Worm (Caenorhabditis elegans) whole organism, L1 larva: ENCODE data around the gene clec-29.
A peak's percentile ranks its signal among the peaks of the same experiment; 100 is the strongest.

Experiments
- C16A3.4 ChIP-seq: fragments of 150-350 bp; optimal IDR thresholded peaks from 2 replicates; lab custom pipeline; 2014; ENCODE audit warnings: missing biosample characterization, missing genetic modification characterization
- Y116A8C.19 ChIP-seq: sonication (generic microtip); optimal IDR thresholded peaks from 2 replicates; lab custom pipeline; 2016; ENCODE audit warnings: missing compliant biosample characterization, missing genetic modification characterization, borderline replicate concordance
- aly-2 ChIP-seq: fragments of 150-350 bp; optimal IDR thresholded peaks from 2 replicates; lab custom pipeline; 2014; ENCODE audit warnings: missing biosample characterization, missing genetic modification characterization
- ceh-82 ChIP-seq, 3 experiments: fragments of 150-350 bp in 1 of 3; sonication (generic microtip) in 2 of 3; optimal IDR thresholded peaks; 2 replicates each; lab custom pipeline; 2014 to 2017; ENCODE audit warnings: missing biosample characterization in 3 of 3, missing genetic modification characterization in 3 of 3
- ces-1 ChIP-seq: fragments of 150-350 bp; optimal IDR thresholded peaks from 2 replicates; lab custom pipeline; 2014; ENCODE audit warnings: missing biosample characterization, missing genetic modification reagents, missing genetic modification characterization
- dpl-1 ChIP-seq, 3 experiments: fragments of 150-350 bp in 2 of 3; sonication (generic microtip) in 1 of 3; optimal IDR thresholded peaks; 2 replicates each; lab custom pipeline; 2014 to 2017; ENCODE audit warnings: missing biosample characterization in 3 of 3, missing genetic modification characterization in 3 of 3, missing genetic modification reagents in 3 of 3
- efl-1 ChIP-seq, 4 experiments: fragments of 150-350 bp; optimal IDR thresholded peaks in 3 of 4; peaks in 1 of 4; 1 replicate in 1 of 4; 2 replicates in 3 of 4; lab custom pipeline; 2014; ENCODE audit warnings: missing biosample characterization in 2 of 4, missing genetic modification characterization in 2 of 4, missing genetic modification reagents in 2 of 4
- egl-13 ChIP-seq: sonication (generic microtip); optimal IDR thresholded peaks from 2 replicates; lab custom pipeline; 2016; ENCODE audit warnings: missing genotype, missing genetic modification reagents, missing genetic modification characterization, missing compliant biosample characterization
- elt-2 ChIP-seq: sonication (generic microtip); optimal IDR thresholded peaks from 2 replicates; lab custom pipeline; 2016; ENCODE audit warnings: missing genetic modification characterization, mild to moderate bottlenecking, inconsistent platforms, missing compliant biosample characterization, missing genetic modification reagents
- elt-3 ChIP-seq, 6 experiments: fragments of 150-350 bp in 1 of 6; sonication (generic microtip); optimal IDR thresholded peaks; 2 replicates each; lab custom pipeline; 2017 to 2018; ENCODE audit warnings: missing biosample characterization in 6 of 6, missing genetic modification characterization in 6 of 6, inconsistent platforms in 1 of 6
- hlh-17 ChIP-seq: fragments of 200-800 bp; sonication (Bioruptor generic); optimal IDR thresholded peaks from 2 replicates; lab custom pipeline; 2018; ENCODE audit warnings: missing genetic modification characterization, mild to moderate bottlenecking, missing compliant biosample characterization, moderate library complexity, borderline replicate concordance
- hpl-2 ChIP-seq: fragments of 150-350 bp; optimal IDR thresholded peaks from 2 replicates; lab custom pipeline; 2014; ENCODE audit warnings: missing biosample characterization, missing genetic modification reagents, missing genetic modification characterization
- isw-1 ChIP-seq: fragments of 200-800 bp; sonication (Bioruptor generic); IDR thresholded peaks from 2 replicates; pipeline ENCODE4 v1.3.6; 2022; ENCODE audit warnings: missing genetic modification characterization, missing compliant biosample characterization
- lin-35 ChIP-seq, 2 experiments: fragments of 150-350 bp; optimal IDR thresholded peaks; 2 replicates each; lab custom pipeline; 2014; ENCODE audit warnings: missing biosample characterization in 2 of 2, missing genetic modification characterization in 2 of 2, missing genetic modification reagents in 2 of 2
- lir-3 ChIP-seq: sonication (generic microtip); optimal IDR thresholded peaks from 2 replicates; lab custom pipeline; 2016; ENCODE audit warnings: mild to moderate bottlenecking, missing genetic modification characterization, moderate library complexity, missing compliant biosample characterization; ENCODE audit not compliant: poor library complexity
- mab-9 ChIP-seq: fragments of 200-800 bp; sonication (Bioruptor generic); IDR thresholded peaks from 2 replicates; pipeline ENCODE4 v1.3.6; 2022; ENCODE audit warnings: missing genetic modification reagents, missing genetic modification characterization, missing compliant biosample characterization
- mef-2 ChIP-seq: fragments of 150-350 bp; optimal IDR thresholded peaks from 2 replicates; lab custom pipeline; 2014; ENCODE audit warnings: missing biosample characterization, missing genetic modification characterization
- nhr-12 ChIP-seq: sonication (generic microtip); optimal IDR thresholded peaks from 2 replicates; lab custom pipeline; 2017; ENCODE audit warnings: missing biosample characterization, missing genetic modification characterization
- nhr-237 ChIP-seq: fragments of 150-350 bp; optimal IDR thresholded peaks from 2 replicates; lab custom pipeline; 2014; ENCODE audit warnings: missing biosample characterization, missing genetic modification characterization
- nhr-28 ChIP-seq: fragments of 150-350 bp; optimal IDR thresholded peaks from 2 replicates; lab custom pipeline; 2014; ENCODE audit warnings: missing biosample characterization, missing genetic modification characterization
- nhr-71 ChIP-seq: sonication (generic microtip); optimal IDR thresholded peaks from 2 replicates; lab custom pipeline; 2016; ENCODE audit warnings: mild to moderate bottlenecking, missing genetic modification characterization, moderate library complexity, missing compliant biosample characterization
- pag-3 ChIP-seq: sonication (generic microtip); optimal IDR thresholded peaks from 2 replicates; lab custom pipeline; 2017; ENCODE audit warnings: missing genetic modification characterization, mild to moderate bottlenecking, missing compliant biosample characterization, antibody characterized with exemption, borderline replicate concordance; ENCODE audit not compliant: insufficient read depth
- pax-3 ChIP-seq: fragments of 200-800 bp; sonication (Bioruptor generic); optimal IDR thresholded peaks from 2 replicates; lab custom pipeline; 2018; ENCODE audit warnings: mild to moderate bottlenecking, missing genetic modification characterization, moderate library complexity, missing compliant biosample characterization
- pqm-1 ChIP-seq: sonication (generic microtip); optimal IDR thresholded peaks from 3 replicates; lab custom pipeline; 2017; ENCODE audit warnings: missing biosample characterization, missing genetic modification characterization
- skn-1 ChIP-seq: fragments of 150-350 bp; optimal IDR thresholded peaks from 2 replicates; lab custom pipeline; 2014; ENCODE audit warnings: missing biosample characterization, missing genetic modification characterization
- snpc-4 ChIP-seq: fragments of 150-350 bp; optimal IDR thresholded peaks from 2 replicates; lab custom pipeline; 2014; ENCODE audit warnings: missing biosample characterization, missing genetic modification characterization
- sox-4 ChIP-seq: sonication (generic microtip); optimal IDR thresholded peaks from 2 replicates; lab custom pipeline; 2016; ENCODE audit warnings: missing genetic modification characterization, missing compliant biosample characterization
- sptf-1 ChIP-seq: fragments of 150-350 bp; optimal IDR thresholded peaks from 2 replicates; lab custom pipeline; 2014; ENCODE audit warnings: missing biosample characterization, missing genetic modification characterization
- unc-30 ChIP-seq: sonication (generic microtip); optimal IDR thresholded peaks from 2 replicates; lab custom pipeline; 2017; ENCODE audit warnings: missing biosample characterization, missing genetic modification characterization
- unc-62 ChIP-seq: fragments of 150-350 bp; optimal IDR thresholded peaks from 2 replicates; lab custom pipeline; 2014; ENCODE audit warnings: missing biosample characterization, missing genetic modification reagents, missing genetic modification characterization
- zag-1 ChIP-seq: fragments of 150-350 bp; optimal IDR thresholded peaks from 2 replicates; lab custom pipeline; 2014; ENCODE audit warnings: missing biosample characterization, missing genetic modification characterization

Gene clec-29

DNA sequence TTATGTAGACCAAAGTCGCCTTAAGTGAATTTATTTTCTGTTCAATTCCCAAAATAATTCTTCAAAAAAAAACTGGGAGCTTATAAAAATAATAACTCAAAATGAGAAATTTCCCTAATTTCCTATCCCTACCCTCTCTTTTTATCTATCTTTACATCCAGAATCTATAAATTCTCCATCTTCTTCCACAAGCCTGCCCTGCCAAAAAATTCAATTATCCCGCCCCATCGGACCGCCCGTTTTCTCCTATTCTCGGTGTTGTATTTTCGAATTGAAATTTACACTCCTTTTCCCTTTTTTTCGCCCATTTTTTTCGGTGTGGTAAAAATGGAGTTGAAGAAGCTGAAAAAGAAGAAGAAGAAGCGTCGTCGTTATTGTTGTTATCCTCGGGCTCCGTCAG is 10.5 kb upstream of the clec-29 start:
- no peak for TF ChIP-seq pax-3 (tag; lab: Kevin White, UChicago)

DNA sequence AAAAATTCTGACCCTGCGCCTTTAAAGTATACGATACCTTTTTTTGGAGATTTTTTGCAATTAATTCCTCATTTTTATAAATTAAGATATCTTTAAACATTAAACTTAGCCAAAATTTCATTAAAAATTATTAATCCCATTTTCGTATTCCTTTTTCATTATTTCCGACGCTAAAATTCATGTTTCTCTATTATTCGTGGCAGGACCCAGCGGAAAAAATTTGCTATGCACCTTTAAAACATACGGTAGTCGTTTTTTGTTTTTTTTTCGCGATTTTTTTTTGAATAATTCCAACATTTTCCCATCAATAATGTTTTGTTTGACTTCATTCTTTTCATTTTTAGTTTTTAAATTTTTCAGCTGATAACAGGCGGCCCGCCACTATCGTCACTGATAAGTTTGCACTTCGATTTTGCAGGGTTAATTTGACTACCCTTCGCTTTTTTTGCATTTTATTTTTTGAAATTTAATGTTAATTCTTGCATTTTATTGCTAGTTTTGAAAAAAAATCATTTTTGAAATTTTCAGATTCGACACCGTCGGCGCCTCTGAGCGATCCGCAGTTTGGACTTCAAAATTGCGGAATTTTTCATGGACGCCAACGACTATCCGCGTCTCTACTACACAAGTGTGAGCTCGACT is 8.2 kb upstream of the clec-29 start, which contains the start of gene dkf-2:
dkf-2 (plus strand) TSS at position 592 of the 642 bp plus-strand sequence.
- peak; percentile 18 for TF ChIP-seq elt-2 (tag; lab: Kevin White, UChicago)
- TF ChIP-seq unc-62 (GFP tag; lab: Kevin White, UChicago) = no peak
- TF ChIP-seq ces-1 (GFP tag; lab: Kevin White, UChicago) = no peak
- TF ChIP-seq Y116A8C.19 (tag; lab: Kevin White, UChicago) = no peak
- TF ChIP-seq skn-1 (tag; lab: Kevin White, UChicago) = no peak

DNA sequence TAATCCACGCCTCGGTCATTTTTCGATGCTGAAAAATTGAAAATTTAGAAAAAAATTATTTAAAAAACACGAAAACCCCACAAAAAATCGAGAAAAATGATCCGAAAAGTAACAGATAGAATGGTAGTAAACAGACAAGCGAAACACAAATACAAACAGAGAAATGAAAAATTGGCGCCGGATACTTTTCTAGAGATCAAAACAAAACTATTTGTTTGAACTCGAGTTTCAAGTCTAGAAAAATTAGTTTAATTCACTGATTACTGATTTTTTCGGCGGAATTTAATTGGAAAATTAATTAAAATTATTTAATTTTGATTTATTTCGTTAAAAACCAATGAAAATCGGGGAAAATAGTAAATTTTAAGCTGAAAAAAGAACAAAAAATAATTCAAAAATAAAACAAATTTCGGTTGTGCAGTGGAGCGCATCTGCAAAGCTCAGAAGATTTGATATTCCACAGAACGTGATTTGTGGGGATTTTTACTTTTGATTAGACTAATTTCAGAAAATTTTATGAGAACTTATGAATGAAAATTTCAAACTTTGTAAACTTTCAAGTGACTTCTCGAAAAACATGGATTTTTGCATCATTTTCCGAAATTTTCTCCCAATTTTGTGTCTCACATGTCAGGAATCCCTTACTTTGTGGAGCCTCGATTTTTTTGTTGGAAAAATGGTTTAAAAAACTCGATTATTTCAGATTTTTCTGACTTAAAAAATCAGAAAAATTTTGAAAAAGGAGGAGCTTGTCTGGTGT is 7.4 kb upstream of the clec-29 start, which contains the start of gene gyg-2:
gyg-2 (minus strand) TSS at position 28 of the 760 bp plus-strand sequence.
- peak in 1 of 2 experiments; percentile 68 for TF ChIP-seq efl-1 (optimal IDR thresholded peaks at IDR 0.05; lab: Kevin White, UChicago)
- TF ChIP-seq efl-1 (GFP tag; optimal IDR thresholded peaks at IDR 0.05 in 1 of 2; lab: Kevin White, UChicago) = no peak
- peak; percentile 61 for TF ChIP-seq hpl-2
- no peak for TF ChIP-seq ceh-82 (tag; optimal IDR thresholded peaks at IDR 0.05; lab: Kevin White, UChicago)

DNA sequence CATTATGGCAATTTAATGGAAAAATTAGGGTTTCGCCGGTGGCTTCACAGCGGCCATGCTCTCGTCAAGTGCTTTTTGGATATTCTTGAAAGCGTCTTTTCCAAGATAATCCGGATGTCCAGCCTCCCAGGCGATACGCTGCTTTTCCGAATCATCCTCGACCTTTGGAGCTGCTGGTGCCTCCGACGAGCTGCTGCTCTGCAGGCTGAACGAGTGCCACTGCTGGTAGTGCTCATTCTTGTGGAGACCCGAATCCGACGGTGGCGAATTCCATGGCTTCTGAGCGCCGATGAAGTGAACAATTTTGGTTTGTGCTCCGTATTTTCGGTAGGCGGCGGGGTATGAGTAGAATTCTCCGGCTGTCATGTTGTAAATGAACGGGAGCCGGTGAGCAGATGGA is 6.2 kb upstream of the clec-29 start:
- TF ChIP-seq unc-30 (tag; lab: Kevin White, UChicago) (no peak), hlh-17 (GFP tag; lab: Kevin White, UChicago) (no peak), C16A3.4 (tag; lab: Kevin White, UChicago) (no peak), sox-4 (no peak), pax-3 (tag; lab: Kevin White, UChicago) (no peak), pqm-1 (tag; lab: Kevin White, UChicago) (no peak)

DNA sequence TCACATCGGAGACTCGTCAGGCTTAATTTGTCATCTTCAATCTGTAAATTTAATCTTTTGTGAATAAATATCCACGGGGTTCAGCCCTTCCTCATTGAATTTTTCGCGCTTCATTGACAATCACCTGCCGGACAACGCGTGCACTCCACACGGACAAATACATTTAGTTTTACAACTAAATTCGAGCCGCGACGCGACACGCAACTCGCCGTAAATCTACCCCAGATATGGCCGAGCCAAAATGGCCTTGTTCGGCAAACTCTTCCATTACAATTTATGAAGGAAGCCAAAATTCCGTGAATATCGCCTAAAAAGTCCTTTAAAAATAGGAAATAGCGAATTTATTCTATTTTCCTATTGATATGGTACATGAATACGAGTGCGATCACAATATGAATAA is 5.8 kb upstream of the clec-29 start:
- no peak for TF ChIP-seq sptf-1
- no peak for TF ChIP-seq snpc-4
- no peak for TF ChIP-seq pag-3 (tag; lab: Kevin White, UChicago)
- no peak for TF ChIP-seq mab-9
- TF ChIP-seq lir-3 = no peak
- no peak for TF ChIP-seq mef-2 (tag; lab: Kevin White, UChicago)
- no peak for TF ChIP-seq aly-2
- TF ChIP-seq zag-1 (tag; lab: Kevin White, UChicago) = no peak
- TF ChIP-seq efl-1 (optimal IDR thresholded peaks at IDR 0.05; lab: Kevin White, UChicago) = no peak
- TF ChIP-seq efl-1 (GFP tag; optimal IDR thresholded peaks at IDR 0.05 in 1 of 2; lab: Kevin White, UChicago) = no peak
- no peak for TF ChIP-seq nhr-28
- no peak for TF ChIP-seq C16A3.4 (tag; lab: Kevin White, UChicago)
- TF ChIP-seq egl-13 (tag; lab: Kevin White, UChicago) = no peak
- TF ChIP-seq isw-1 (GFP tag; lab: Robert Waterston, UW) = no peak
- TF ChIP-seq, all 84 proteins: peak for 0

DNA sequence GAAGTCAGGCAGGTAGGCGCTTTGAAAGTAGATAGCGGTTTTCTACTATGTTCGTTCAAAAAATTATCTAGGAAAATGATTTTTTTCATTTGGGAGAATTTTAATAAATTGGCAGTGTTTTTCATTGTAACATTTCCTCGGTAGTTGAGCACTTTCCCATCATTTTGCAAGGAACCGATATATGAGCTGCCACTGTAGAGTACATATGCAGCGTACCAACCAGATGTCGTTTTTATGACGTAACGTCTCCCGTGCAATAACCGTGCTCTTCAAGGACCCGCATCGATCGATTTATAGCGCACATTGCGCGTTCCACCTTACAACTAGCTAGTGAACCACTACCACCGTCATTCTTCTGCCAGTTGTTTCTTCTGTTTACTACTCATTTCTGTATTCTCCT is 3.1 kb upstream of the clec-29 start, which contains the start of gene T25E12.6:
T25E12.6 (plus strand) TSS at position 301 of the 400 bp plus-strand sequence.
- TF ChIP-seq nhr-237 (tag; lab: Kevin White, UChicago) = no peak
- no peak for TF ChIP-seq lin-35 (GFP tag; optimal IDR thresholded peaks at IDR 0.05; lab: Kevin White, UChicago)
- no peak for TF ChIP-seq nhr-71 (tag; lab: Kevin White, UChicago)
- no peak for TF ChIP-seq nhr-12 (tag; lab: Kevin White, UChicago)
- TF ChIP-seq efl-1 (optimal IDR thresholded peaks at IDR 0.05; lab: Kevin White, UChicago) = no peak
- TF ChIP-seq efl-1 (GFP tag; optimal IDR thresholded peaks at IDR 0.05 in 1 of 2; lab: Kevin White, UChicago) = no peak
- no peak for TF ChIP-seq ceh-82 (tag; optimal IDR thresholded peaks at IDR 0.05; lab: Kevin White, UChicago)
- no peak for TF ChIP-seq elt-3 (tag; optimal IDR thresholded peaks at IDR 0.05; lab: Kevin White, UChicago)
- TF ChIP-seq dpl-1 (GFP tag; optimal IDR thresholded peaks at IDR 0.05; lab: Kevin White, UChicago) = no peak
